Fruit fly (Drosophila melanogaster) whole organism, prepupa: ENCODE measurements around the gene dysc.

ENCODE experiments used
- CG11762 ChIP-seq: fragments of 200-800 bp; sonication (Bioruptor generic); optimal IDR thresholded peaks from 3 replicates; lab custom pipeline; 2016; ENCODE audit warnings: missing biosample characterization, missing genetic modification characterization; ENCODE audit not compliant: insufficient read depth
- CG7368 ChIP-seq: fragments of 200-800 bp; sonication (Bioruptor generic); optimal IDR thresholded peaks from 3 replicates; lab custom pipeline; 2016; ENCODE audit warnings: missing biosample characterization, missing genetic modification characterization
- OdsH ChIP-seq: fragments of 200-800 bp; sonication (Bioruptor generic); optimal IDR thresholded peaks from 3 replicates; lab custom pipeline; 2016; ENCODE audit warnings: missing biosample characterization, missing genetic modification characterization
- fd85E ChIP-seq: fragments of 200-800 bp; sonication (Bioruptor generic); optimal IDR thresholded peaks from 3 replicates; lab custom pipeline; 2016; ENCODE audit warnings: missing biosample characterization, missing genetic modification characterization

- TF ChIP-seq CG7368 (GFP tag; lab: Kevin White, UChicago) (no peak), OdsH (GFP tag; lab: Kevin White, UChicago) (no peak), fd85E (GFP tag; lab: Kevin White, UChicago) (no peak), CG11762 (no peak)
Observed at dm6 chr3L:13903186-13904020, at the start of gene dysc.
